Worm (Caenorhabditis elegans) whole organism, mixed stage, embryonic: ENCODE results near the gene enu-3.5.

Experiments
- M03D4.4 ChIP-seq: sonication (generic microtip); optimal IDR thresholded peaks from 2 replicates; lab custom pipeline; 2017; ENCODE audit warnings: mild to moderate bottlenecking, missing genetic modification characterization, missing compliant biosample characterization
- bed-3 ChIP-seq: fragments of 200-800 bp; sonication (Bioruptor generic); optimal IDR thresholded peaks from 3 replicates; lab custom pipeline; 2018; ENCODE audit warnings: mild to moderate bottlenecking, missing genetic modification characterization, moderate library complexity, missing compliant biosample characterization
- blmp-1 ChIP-seq: fragments of 150-350 bp; optimal IDR thresholded peaks from 2 replicates; lab custom pipeline; 2014; ENCODE audit warnings: missing biosample characterization, missing genetic modification characterization
- ceh-39 ChIP-seq: fragments of 150-350 bp; optimal IDR thresholded peaks from 2 replicates; lab custom pipeline; 2014; ENCODE audit warnings: missing biosample characterization, missing genetic modification characterization
- ceh-43 ChIP-seq: fragments of 200-800 bp; sonication (Bioruptor generic); optimal IDR thresholded peaks from 2 replicates; lab custom pipeline; 2018; ENCODE audit warnings: mild to moderate bottlenecking, missing genetic modification characterization, moderate library complexity, missing compliant biosample characterization
- ceh-83 ChIP-seq: fragments of 200-800 bp; sonication (Bioruptor generic); optimal IDR thresholded peaks from 2 replicates; lab custom pipeline; 2018; ENCODE audit warnings: mild to moderate bottlenecking, missing genetic modification characterization, missing compliant biosample characterization
- ces-1 ChIP-seq: fragments of 150-350 bp; optimal IDR thresholded peaks from 2 replicates; lab custom pipeline; 2014; ENCODE audit warnings: missing biosample characterization, missing genetic modification reagents, missing genetic modification characterization
- cnd-1 ChIP-seq: fragments of 200-800 bp; sonication (Bioruptor generic); optimal IDR thresholded peaks from 2 replicates; lab custom pipeline; 2018; ENCODE audit warnings: mild to moderate bottlenecking, missing genetic modification characterization, missing compliant biosample characterization
- drap-1 ChIP-seq: fragments of 200-800 bp; sonication (Bioruptor generic); optimal IDR thresholded peaks from 3 replicates; lab custom pipeline; 2018; ENCODE audit warnings: mild to moderate bottlenecking, missing genetic modification characterization, missing compliant biosample characterization
- elt-1 ChIP-seq: sonication (generic microtip); optimal IDR thresholded peaks from 2 replicates; lab custom pipeline; 2017; ENCODE audit warnings: missing genetic modification characterization, mild to moderate bottlenecking, missing compliant biosample characterization, antibody characterized with exemption, moderate library complexity, borderline replicate concordance; ENCODE audit not compliant: insufficient read depth
- elt-3 ChIP-seq: fragments of 150-350 bp; optimal IDR thresholded peaks from 2 replicates; lab custom pipeline; 2014; ENCODE audit warnings: missing biosample characterization, missing genetic modification characterization
- flh-1 ChIP-seq: fragments of 200-800 bp; sonication (Bioruptor generic); optimal IDR thresholded peaks from 2 replicates; lab custom pipeline; 2018; ENCODE audit warnings: mild to moderate bottlenecking, missing genetic modification characterization, moderate library complexity, missing compliant biosample characterization
- ham-2 ChIP-seq: fragments of 200-800 bp; sonication (Bioruptor generic); optimal IDR thresholded peaks from 2 replicates; lab custom pipeline; 2018; ENCODE audit warnings: mild to moderate bottlenecking, missing genetic modification characterization, missing compliant biosample characterization
- hlh-1 ChIP-seq: fragments of 150-350 bp; optimal IDR thresholded peaks from 2 replicates; lab custom pipeline; 2014; ENCODE audit warnings: missing biosample characterization, missing genetic modification reagents, missing genetic modification characterization
- lin-13 ChIP-seq: fragments of 150-350 bp; optimal IDR thresholded peaks from 2 replicates; lab custom pipeline; 2014; ENCODE audit warnings: missing biosample characterization, missing genetic modification characterization
- lin-32 ChIP-seq: fragments of 200-800 bp; sonication (Bioruptor generic); optimal IDR thresholded peaks from 2 replicates; lab custom pipeline; 2018; ENCODE audit warnings: mild to moderate bottlenecking, missing genetic modification characterization, missing compliant biosample characterization
- lsy-2 ChIP-seq: fragments of 150-350 bp; optimal IDR thresholded peaks from 2 replicates; lab custom pipeline; 2014; ENCODE audit warnings: missing biosample characterization, missing genetic modification characterization
- mab-5 ChIP-seq: fragments of 150-350 bp; optimal IDR thresholded peaks from 2 replicates; lab custom pipeline; 2014; ENCODE audit warnings: missing biosample characterization, missing genetic modification characterization
- mep-1 ChIP-seq: fragments of 150-350 bp; optimal IDR thresholded peaks from 2 replicates; lab custom pipeline; 2017; ENCODE audit warnings: missing biosample characterization, missing genetic modification reagents, missing genetic modification characterization, inconsistent platforms
- mls-2 ChIP-seq: sonication (generic microtip); optimal IDR thresholded peaks from 2 replicates; lab custom pipeline; 2016; ENCODE audit warnings: mild to moderate bottlenecking, missing genetic modification characterization, moderate library complexity, missing compliant biosample characterization
- nhr-12 ChIP-seq: fragments of 150-350 bp; optimal IDR thresholded peaks from 2 replicates; lab custom pipeline; 2014; ENCODE audit warnings: missing biosample characterization, missing genetic modification characterization
- nhr-2 ChIP-seq: fragments of 150-350 bp; optimal IDR thresholded peaks from 2 replicates; lab custom pipeline; 2014; ENCODE audit warnings: missing biosample characterization, missing genetic modification characterization
- nhr-237 ChIP-seq: fragments of 150-350 bp; optimal IDR thresholded peaks from 2 replicates; lab custom pipeline; 2014; ENCODE audit warnings: missing biosample characterization, missing genetic modification characterization
- nhr-28 ChIP-seq: fragments of 150-350 bp; optimal IDR thresholded peaks from 2 replicates; lab custom pipeline; 2014; ENCODE audit warnings: missing biosample characterization, missing genetic modification characterization
- nhr-76 ChIP-seq: sonication (generic microtip); optimal IDR thresholded peaks from 2 replicates; lab custom pipeline; 2017; ENCODE audit warnings: missing biosample characterization, missing genetic modification characterization
- pha-4 ChIP-seq: fragments of 150-350 bp; optimal IDR thresholded peaks from 2 replicates; lab custom pipeline; 2018; ENCODE audit warnings: missing biosample characterization, missing genetic modification reagents, missing genetic modification characterization
- sem-2 ChIP-seq: fragments of 200-800 bp; sonication (Bioruptor generic); optimal IDR thresholded peaks from 2 replicates; lab custom pipeline; 2018; ENCODE audit warnings: mild to moderate bottlenecking, missing genetic modification characterization, missing compliant biosample characterization
- snpc-4 ChIP-seq: fragments of 150-350 bp; optimal IDR thresholded peaks from 2 replicates; lab custom pipeline; 2014; ENCODE audit warnings: missing biosample characterization, missing genetic modification characterization
- sptf-1 ChIP-seq: sonication (generic microtip); optimal IDR thresholded peaks from 2 replicates; lab custom pipeline; 2017; ENCODE audit warnings: mild to moderate bottlenecking, missing genetic modification characterization, moderate library complexity, missing compliant biosample characterization
- tbx-8 ChIP-seq: fragments of 200-800 bp; sonication (Bioruptor generic); optimal IDR thresholded peaks from 2 replicates; lab custom pipeline; 2018; ENCODE audit warnings: mild to moderate bottlenecking, missing genetic modification characterization, moderate library complexity, missing compliant biosample characterization
- unc-120 ChIP-seq: sonication (generic microtip); optimal IDR thresholded peaks from 2 replicates; lab custom pipeline; 2017; ENCODE audit warnings: missing genetic modification characterization, missing compliant biosample characterization; ENCODE audit not compliant: poor library complexity, severe bottlenecking
- unc-39 ChIP-seq: fragments of 150-350 bp; optimal IDR thresholded peaks from 2 replicates; lab custom pipeline; 2014; ENCODE audit warnings: missing biosample characterization, missing genetic modification characterization
- unc-62 ChIP-seq: fragments of 150-350 bp; optimal IDR thresholded peaks from 2 replicates; lab custom pipeline; 2014; ENCODE audit warnings: missing biosample characterization, missing genetic modification reagents, missing genetic modification characterization
- zip-8 ChIP-seq: fragments of 150-350 bp; optimal IDR thresholded peaks from 2 replicates; lab custom pipeline; 2014; ENCODE audit warnings: missing biosample characterization, missing genetic modification characterization
- ztf-11 ChIP-seq: fragments of 150-350 bp; optimal IDR thresholded peaks from 2 replicates; lab custom pipeline; 2014; ENCODE audit warnings: missing biosample characterization, missing genetic modification characterization

enu-3.5 gene

DNA sequence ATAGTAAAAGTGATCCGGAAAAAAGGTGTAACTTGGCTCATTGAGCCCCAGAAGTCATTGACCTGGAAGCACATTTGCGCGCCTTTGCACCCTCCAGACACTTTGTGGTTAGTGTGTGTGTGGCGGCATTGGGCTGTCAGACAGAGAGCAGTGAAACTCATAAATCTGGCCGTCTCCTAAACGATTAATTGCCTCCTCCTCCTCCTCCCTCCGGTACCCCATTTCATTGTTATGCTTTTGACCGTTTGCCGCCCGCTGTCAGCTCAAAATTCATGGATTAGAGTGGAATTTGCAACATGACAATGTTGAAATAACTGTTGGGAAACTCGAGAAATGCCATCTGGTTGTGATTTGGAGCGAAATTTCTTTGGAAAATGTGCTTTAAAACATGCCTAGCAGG, 26.1 kb downstream of the enu-3.5 start:
- TF ChIP-seq lin-32 (no peak), unc-62 (peak; percentile 65)

DNA sequence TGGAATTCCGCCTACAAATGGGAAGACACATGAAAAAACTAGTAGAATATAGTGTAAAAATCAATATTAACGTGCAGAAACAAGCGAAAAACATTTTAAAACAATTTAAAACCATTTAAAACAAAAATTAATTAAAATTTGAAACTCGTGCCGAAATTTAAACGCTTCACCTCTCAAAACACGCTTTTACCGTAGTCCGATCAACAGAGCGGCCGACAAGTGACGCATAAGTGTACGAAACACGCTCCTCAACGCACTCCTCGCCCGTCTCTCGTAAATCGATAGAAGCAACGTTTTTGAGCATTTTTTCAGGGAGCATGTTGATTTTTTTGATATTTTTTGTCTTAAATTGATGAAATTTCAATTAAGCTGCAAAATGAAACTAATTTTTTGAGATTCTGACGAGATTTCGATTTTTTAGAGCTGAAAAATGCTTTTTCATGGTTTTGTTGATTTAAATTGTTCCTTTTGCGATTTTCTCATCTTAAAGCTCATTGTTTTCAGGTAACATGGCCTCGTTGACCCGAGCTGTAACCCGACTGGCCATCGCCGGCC, 27.1 kb downstream of the enu-3.5 start, which contains the start of gene cox-5A:
Gene cox-5A, plus strand, starts transcription at position 505 of the 555 bp plus-strand sequence.
- peak; percentile 65 for TF ChIP-seq cnd-1 (tag; lab: Kevin White, UChicago)
- no peak for TF ChIP-seq nhr-28 (tag; lab: Kevin White, UChicago)
- TF ChIP-seq flh-1 (GFP tag; lab: Kevin White, UChicago): no peak
- peak; percentile 90 for TF ChIP-seq sptf-1 (tag; lab: Kevin White, UChicago)
- peak; percentile 73 for TF ChIP-seq drap-1 (GFP tag; lab: Kevin White, UChicago)
- TF ChIP-seq elt-1: no peak
- peak; percentile 100 for TF ChIP-seq lsy-2 (tag; lab: Kevin White, UChicago)
- peak; percentile 40 for TF ChIP-seq unc-120 (tag; lab: Kevin White, UChicago)
- no peak for TF ChIP-seq sem-2 (GFP tag; lab: Kevin White, UChicago)
- no peak for TF ChIP-seq zip-8 (tag; lab: Kevin White, UChicago)
- peak; percentile 76 for TF ChIP-seq ceh-43 (GFP tag; lab: Kevin White, UChicago)
- peak; percentile 89 for TF ChIP-seq mls-2 (tag; lab: Kevin White, UChicago)
- TF ChIP-seq lin-32: no peak
- peak; percentile 76 for TF ChIP-seq ceh-83 (GFP tag; lab: Kevin White, UChicago)
- TF ChIP-seq hlh-1 (tag; lab: Kevin White, UChicago): peak; percentile 81
- TF ChIP-seq elt-3: peak; percentile 67
- TF ChIP-seq M03D4.4 (tag; lab: Kevin White, UChicago): peak; percentile 75
- no peak for TF ChIP-seq unc-39 (tag; lab: Kevin White, UChicago)
- TF ChIP-seq mab-5 (tag; lab: Kevin White, UChicago): peak; percentile 80
- peak; percentile 98 for TF ChIP-seq mep-1 (tag; lab: Kevin White, UChicago)
- TF ChIP-seq blmp-1 (tag; lab: Kevin White, UChicago): no peak
- TF ChIP-seq snpc-4: no peak
- TF ChIP-seq unc-62: peak; percentile 83
- TF ChIP-seq lin-13: peak; percentile 99
- peak; percentile 78 for TF ChIP-seq ztf-11 (tag; lab: Kevin White, UChicago)
- TF ChIP-seq ham-2 (GFP tag; lab: Kevin White, UChicago): peak; percentile 59
- TF ChIP-seq nhr-237 (tag; lab: Kevin White, UChicago): peak; percentile 97
- no peak for TF ChIP-seq bed-3 (GFP tag; lab: Kevin White, UChicago)
- peak; percentile 98 for TF ChIP-seq pha-4
- peak; percentile 9 for TF ChIP-seq nhr-76 (tag; lab: Kevin White, UChicago)
- TF ChIP-seq nhr-12 (tag; lab: Kevin White, UChicago): no peak
- TF ChIP-seq ces-1 (GFP tag; lab: Kevin White, UChicago): peak; percentile 96
- TF ChIP-seq ceh-39 (tag; lab: Kevin White, UChicago): peak; percentile 98
- TF ChIP-seq nhr-2 (tag; lab: Kevin White, UChicago): peak; percentile 40
- TF ChIP-seq tbx-8 (GFP tag; lab: Kevin White, UChicago): no peak

ce11 chrIII:12906611-12907037, 28.6 kb downstream of the enu-3.5 start:
- TF ChIP-seq mep-1 (tag; lab: Kevin White, UChicago): no peak
- no peak for TF ChIP-seq lin-32
- TF ChIP-seq unc-62: no peak
- no peak for TF ChIP-seq nhr-28 (tag; lab: Kevin White, UChicago)
- no peak for TF ChIP-seq drap-1 (GFP tag; lab: Kevin White, UChicago)
- TF ChIP-seq nhr-76 (tag; lab: Kevin White, UChicago): no peak
- no peak for TF ChIP-seq M03D4.4 (tag; lab: Kevin White, UChicago)
- TF ChIP-seq ceh-43 (GFP tag; lab: Kevin White, UChicago): no peak
- no peak for TF ChIP-seq ztf-11 (tag; lab: Kevin White, UChicago)
- TF ChIP-seq unc-39 (tag; lab: Kevin White, UChicago): no peak
- TF ChIP-seq lsy-2 (tag; lab: Kevin White, UChicago): no peak
- TF ChIP-seq zip-8 (tag; lab: Kevin White, UChicago): no peak
- TF ChIP-seq flh-1 (GFP tag; lab: Kevin White, UChicago): no peak
- TF ChIP-seq elt-3: no peak
- no peak for TF ChIP-seq sem-2 (GFP tag; lab: Kevin White, UChicago)
- TF ChIP-seq elt-1: no peak
- TF ChIP-seq snpc-4: no peak
